Fruit fly (Drosophila melanogaster) whole organism, embryonic: Measurements from ENCODE around the gene CG8925.
A peak's percentile ranks its signal among the peaks of the same experiment; 100 is the strongest.

ENCODE experiments used
- ATbp ChIP-seq: fragments of 200-800 bp; sonication (Bioruptor generic); optimal IDR thresholded peaks from 2 replicates; lab custom pipeline; 2017; ENCODE audit warnings: missing biosample characterization, mild to moderate bottlenecking, missing genetic modification characterization, missing genetic modification reagents
- Abd-B ChIP-seq: fragments of 200-800 bp; sonication (Bioruptor generic); optimal IDR thresholded peaks from 2 replicates; lab custom pipeline; 2018; ENCODE audit warnings: missing biosample characterization, mild to moderate bottlenecking, missing genetic modification characterization, moderate library complexity
- Atf3 ChIP-seq: fragments of 200-800 bp; sonication (Bioruptor generic); optimal IDR thresholded peaks from 3 replicates; lab custom pipeline; 2016; ENCODE audit warnings: missing biosample characterization, missing genetic modification characterization
- Atf6 ChIP-seq: fragments of 200-800 bp; sonication (Bioruptor generic); IDR thresholded peaks from 2 replicates; pipeline ENCODE4 v1.3.6; 2022; ENCODE audit warnings: missing biosample characterization, missing genetic modification characterization
- CG10543 ChIP-seq: fragments of 200-800 bp; sonication (Bioruptor generic); optimal IDR thresholded peaks from 3 replicates; lab custom pipeline; 2017; ENCODE audit warnings: missing biosample characterization, mild to moderate bottlenecking, missing genetic modification characterization, moderate library complexity
- CG10959 ChIP-seq: fragments of 200-800 bp; sonication (Bioruptor generic); IDR thresholded peaks from 2 replicates; pipeline ENCODE4 v1.3.6; 2022; ENCODE audit warnings: missing biosample characterization, missing genetic modification characterization
- CG12769 ChIP-seq: fragments of 200-800 bp; sonication (Bioruptor generic); optimal IDR thresholded peaks from 2 replicates; lab custom pipeline; 2019; ENCODE audit warnings: missing biosample characterization, mild to moderate bottlenecking, missing genetic modification characterization, moderate library complexity
- CG13624 ChIP-seq: fragments of 200-800 bp; sonication (Bioruptor generic); optimal IDR thresholded peaks from 2 replicates; lab custom pipeline; 2016; ENCODE audit warnings: missing biosample characterization, missing genetic modification characterization
- CG13775 ChIP-seq: fragments of 200-800 bp; sonication (Bioruptor generic); optimal IDR thresholded peaks from 3 replicates; lab custom pipeline; 2017; ENCODE audit warnings: missing biosample characterization, mild to moderate bottlenecking, missing genetic modification characterization
- CG14860 ChIP-seq: fragments of 200-800 bp; sonication (Bioruptor generic); IDR thresholded peaks from 3 replicates; pipeline ENCODE4 v1.3.6; 2022; ENCODE audit warnings: missing biosample characterization, missing genetic modification characterization; ENCODE audit not compliant: partially characterized antibody
- CG16813 ChIP-seq: fragments of 200-800 bp; sonication (Bioruptor generic); IDR thresholded peaks from 3 replicates; pipeline ENCODE4 v1.3.6; 2022; ENCODE audit warnings: missing biosample characterization, missing genetic modification characterization; ENCODE audit not compliant: partially characterized antibody
- CG1832 ChIP-seq: fragments of 200-800 bp; sonication (Bioruptor generic); optimal IDR thresholded peaks from 2 replicates; lab custom pipeline; 2017; ENCODE audit warnings: missing biosample characterization, mild to moderate bottlenecking, missing genetic modification characterization, inconsistent platforms
- CG2678 ChIP-seq: fragments of 200-800 bp; sonication (Bioruptor generic); optimal IDR thresholded peaks from 3 replicates; lab custom pipeline; 2019; ENCODE audit warnings: missing biosample characterization, mild to moderate bottlenecking, missing genetic modification characterization, moderate library complexity
- CG34376 ChIP-seq: fragments of 200-800 bp; sonication (Bioruptor generic); optimal IDR thresholded peaks from 2 replicates; lab custom pipeline; 2018; ENCODE audit warnings: missing biosample characterization, mild to moderate bottlenecking, missing genetic modification characterization
- CG3847 ChIP-seq: fragments of 200-800 bp; sonication (Bioruptor generic); IDR thresholded peaks from 2 replicates; pipeline ENCODE4 v1.3.6; 2022; ENCODE audit warnings: missing biosample characterization, missing genetic modification characterization
- CG4820 ChIP-seq: fragments of 200-800 bp; sonication (Bioruptor generic); optimal IDR thresholded peaks from 3 replicates; lab custom pipeline; 2016; ENCODE audit warnings: missing biosample characterization, missing genetic modification characterization
- CG9437 ChIP-seq: fragments of 200-800 bp; sonication (Bioruptor generic); optimal IDR thresholded peaks from 2 replicates; lab custom pipeline; 2018; ENCODE audit warnings: missing biosample characterization, mild to moderate bottlenecking, missing genetic modification characterization
- Dll ChIP-seq: fragments of 200-800 bp; sonication (Bioruptor generic); IDR thresholded peaks from 4 replicates; pipeline ENCODE4 v1.3.6; 2022; ENCODE audit warnings: missing biosample characterization, missing genetic modification characterization; ENCODE audit not compliant: partially characterized antibody
- Fer1 ChIP-seq: fragments of 200-800 bp; sonication (Bioruptor generic); optimal IDR thresholded peaks from 2 replicates; lab custom pipeline; 2017; ENCODE audit warnings: missing biosample characterization, mild to moderate bottlenecking, missing genetic modification characterization
- Hey ChIP-seq: fragments of 200-800 bp; sonication (Bioruptor generic); optimal IDR thresholded peaks from 3 replicates; lab custom pipeline; 2018; ENCODE audit warnings: missing biosample characterization, mild to moderate bottlenecking, missing genetic modification characterization
- Hr78 ChIP-seq, 2 experiments: fragments of 200-800 bp in 1 of 2; fragments of >200 bp in 1 of 2; sonication (Bioruptor generic) in 1 of 2; optimal IDR thresholded peaks; 2 replicates each; lab custom pipeline; 2017 to 2019; ENCODE audit warnings: missing biosample characterization in 2 of 2, missing genetic modification characterization in 2 of 2, mild to moderate bottlenecking in 1 of 2, moderate library complexity in 1 of 2
- Jarid2 ChIP-seq: fragments of 200-800 bp; sonication (Bioruptor generic); optimal IDR thresholded peaks from 3 replicates; lab custom pipeline; 2017; ENCODE audit warnings: mild to moderate bottlenecking, missing biosample characterization, missing genetic modification reagents, missing genetic modification characterization
- MTF-1 ChIP-seq: fragments of 200-800 bp; sonication (Bioruptor generic); optimal IDR thresholded peaks from 2 replicates; lab custom pipeline; 2018; ENCODE audit warnings: missing biosample characterization, mild to moderate bottlenecking, missing genetic modification characterization, borderline replicate concordance
- Nf-YC ChIP-seq: fragments of 200-800 bp; optimal IDR thresholded peaks from 3 replicates; lab custom pipeline; 2019; ENCODE audit warnings: missing biosample characterization, mild to moderate bottlenecking, missing genetic modification characterization, moderate library complexity
- Pdp1 ChIP-seq, 2 experiments: fragments of 200-800 bp; sonication (Bioruptor generic); optimal IDR thresholded peaks; 3 replicates each; lab custom pipeline; 2016; ENCODE audit warnings: missing biosample characterization in 2 of 2, missing genetic modification characterization in 2 of 2, mild to moderate bottlenecking in 1 of 2, moderate library complexity in 1 of 2
- Poxn ChIP-seq: fragments of 200-800 bp; sonication (Bioruptor generic); IDR thresholded peaks from 2 replicates; pipeline ENCODE4 v1.3.6; 2022; ENCODE audit warnings: missing biosample characterization, missing genetic modification characterization
- Scr ChIP-seq: fragments of 200-800 bp; sonication (Bioruptor generic); IDR thresholded peaks from 2 replicates; pipeline ENCODE4 v1.3.6; 2022; ENCODE audit warnings: missing biosample characterization, missing genetic modification characterization; ENCODE audit not compliant: partially characterized antibody
- dysf ChIP-seq: fragments of 200-800 bp; sonication (Bioruptor generic); IDR thresholded peaks from 3 replicates; pipeline ENCODE4 v1.3.6; 2022; ENCODE audit warnings: missing biosample characterization, missing genetic modification characterization
- exex ChIP-seq: fragments of 200-800 bp; sonication (Bioruptor generic); optimal IDR thresholded peaks from 4 replicates; lab custom pipeline; 2018; ENCODE audit warnings: missing biosample characterization, mild to moderate bottlenecking, missing genetic modification characterization, moderate library complexity
- fd3F ChIP-seq: fragments of 200-800 bp; sonication (Bioruptor generic); optimal IDR thresholded peaks from 2 replicates; lab custom pipeline; 2018; ENCODE audit warnings: missing biosample characterization, mild to moderate bottlenecking, missing genetic modification characterization, moderate library complexity
- grn ChIP-seq: fragments of 200-800 bp; sonication (Bioruptor generic); optimal IDR thresholded peaks from 3 replicates; lab custom pipeline; 2017; ENCODE audit warnings: missing biosample characterization, missing genetic modification characterization
- klu ChIP-seq: fragments of 200-800 bp; sonication (Bioruptor generic); IDR thresholded peaks from 2 replicates; pipeline ENCODE4 v1.3.6; 2022; ENCODE audit warnings: missing biosample characterization, missing genetic modification characterization
- lov ChIP-seq, 2 experiments: fragments of 200-800 bp in 1 of 2; fragments of >200 bp in 1 of 2; sonication (Bioruptor generic) in 1 of 2; IDR thresholded peaks in 1 of 2; optimal IDR thresholded peaks in 1 of 2; 2 replicates in 1 of 2; 3 replicates in 1 of 2; pipeline versions ENCODE4 v1.3.6 to Lab custom; 2017 to 2022; ENCODE audit warnings: missing biosample characterization in 1 of 2, missing genetic modification characterization in 1 of 2
- mirr ChIP-seq: fragments of 200-800 bp; sonication (Bioruptor generic); optimal IDR thresholded peaks from 3 replicates; lab custom pipeline; 2018; ENCODE audit warnings: missing biosample characterization, mild to moderate bottlenecking, missing genetic modification characterization
- prd ChIP-seq, 3 experiments: fragments of >200 bp in 2 of 3; fragments of 200-800 bp in 1 of 3; sonication (Bioruptor generic) in 1 of 3; optimal IDR thresholded peaks in 2 of 3; IDR thresholded peaks in 1 of 3; 2 replicates in 2 of 3; 3 replicates in 1 of 3; pipeline versions ENCODE4 v1.3.6 to Lab custom; 2017 to 2022; ENCODE audit warnings: missing biosample characterization in 1 of 3, missing genetic modification characterization in 1 of 3
- psq ChIP-seq: fragments of 200-800 bp; sonication (Bioruptor generic); optimal IDR thresholded peaks from 2 replicates; lab custom pipeline; 2017; ENCODE audit warnings: missing biosample characterization, missing genetic modification characterization
- sens ChIP-seq: fragments of 200-800 bp; sonication (Bioruptor generic); peaks from one replicate; lab custom pipeline; 2016; ENCODE audit warnings: missing biosample characterization, missing genetic modification characterization
- sisA ChIP-seq: fragments of 200-800 bp; sonication (Bioruptor generic); IDR thresholded peaks from 2 replicates; pipeline ENCODE4 v1.3.6; 2022; ENCODE audit warnings: missing biosample characterization, missing genetic modification characterization
- so ChIP-seq: fragments of 200-800 bp; sonication (Bioruptor generic); IDR thresholded peaks from 3 replicates; pipeline ENCODE4 v1.3.6; 2022; ENCODE audit warnings: missing biosample characterization, missing genetic modification characterization
- sug ChIP-seq: fragments of 200-800 bp; optimal IDR thresholded peaks from 2 replicates; lab custom pipeline; 2019; ENCODE audit warnings: missing biosample characterization, mild to moderate bottlenecking, missing genetic modification characterization, moderate library complexity
- tio ChIP-seq: fragments of 200-800 bp; sonication (Bioruptor generic); optimal IDR thresholded peaks from 2 replicates; lab custom pipeline; 2017; ENCODE audit warnings: missing biosample characterization, missing genetic modification characterization, inconsistent platforms
- unpg ChIP-seq: fragments of 200-800 bp; sonication (Bioruptor generic); optimal IDR thresholded peaks from 3 replicates; lab custom pipeline; 2018; ENCODE audit warnings: missing biosample characterization, mild to moderate bottlenecking, missing genetic modification characterization, moderate library complexity
- wek ChIP-seq: fragments of 200-800 bp; sonication (Bioruptor generic); optimal IDR thresholded peaks from 3 replicates; lab custom pipeline; 2018; ENCODE audit warnings: missing biosample characterization, mild to moderate bottlenecking, missing genetic modification characterization, moderate library complexity

CG8925 gene

DNA sequence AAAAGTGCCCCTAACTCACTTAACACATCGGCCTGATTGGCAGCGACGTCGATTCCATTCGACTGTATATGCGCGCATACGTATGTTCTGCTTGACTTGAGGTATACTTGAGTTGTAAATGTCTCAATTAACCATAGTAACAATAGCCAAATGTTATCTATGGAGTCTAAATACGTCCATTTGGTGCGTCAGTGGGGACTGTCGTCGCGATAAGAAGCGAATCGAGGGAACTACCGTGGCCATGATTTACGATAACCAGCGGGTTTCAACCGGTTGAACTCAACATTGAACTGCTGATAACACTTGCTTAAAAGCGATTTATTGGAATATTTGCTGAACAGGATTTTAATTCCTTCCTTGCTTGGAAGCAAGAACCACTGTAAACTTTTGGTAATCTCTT lies 19.0 kb downstream of the CG8925 start (continued):
- no peak for TF ChIP-seq CG1832 (GFP tag; lab: Kevin White, UChicago)
- no peak for TF ChIP-seq ATbp (GFP tag; lab: Kevin White, UChicago)
- TF ChIP-seq CG3847 (GFP tag; lab: Robert Waterston, UW): no peak
- TF ChIP-seq so (GFP tag; lab: Robert Waterston, UW): no peak

dm6 chr3R:16200497-16201019 lies 28.8 kb downstream of the CG8925 start:
- TF ChIP-seq sug (tag; lab: Kevin White, UChicago): peak; percentile 80
- peak; percentile 67 for TF ChIP-seq CG34376 (GFP tag; lab: Kevin White, UChicago)
- peak in 1 of 2 experiments; percentile 54 for TF ChIP-seq Pdp1 (GFP tag; optimal IDR thresholded peaks at IDR 0.05; lab: Kevin White, UChicago)
- no peak for TF ChIP-seq wek (GFP tag; lab: Kevin White, UChicago)
- TF ChIP-seq lov (optimal IDR thresholded peaks at IDR 0.05; lab: Kevin White, UChicago): no peak
- no peak for TF ChIP-seq lov (GFP tag; IDR thresholded peaks at IDR 0.05; lab: Robert Waterston, UW)
- TF ChIP-seq CG2678 (tag; lab: Kevin White, UChicago): peak; percentile 4
- peak; percentile 84 for TF ChIP-seq CG9437 (GFP tag; lab: Kevin White, UChicago)
- no peak for TF ChIP-seq CG16813 (GFP tag; lab: Robert Waterston, UW)
- TF ChIP-seq exex: peak; percentile 99
- no peak for TF ChIP-seq CG13775
- peak; percentile 39 for TF ChIP-seq mirr (GFP tag; lab: Kevin White, UChicago)

DNA sequence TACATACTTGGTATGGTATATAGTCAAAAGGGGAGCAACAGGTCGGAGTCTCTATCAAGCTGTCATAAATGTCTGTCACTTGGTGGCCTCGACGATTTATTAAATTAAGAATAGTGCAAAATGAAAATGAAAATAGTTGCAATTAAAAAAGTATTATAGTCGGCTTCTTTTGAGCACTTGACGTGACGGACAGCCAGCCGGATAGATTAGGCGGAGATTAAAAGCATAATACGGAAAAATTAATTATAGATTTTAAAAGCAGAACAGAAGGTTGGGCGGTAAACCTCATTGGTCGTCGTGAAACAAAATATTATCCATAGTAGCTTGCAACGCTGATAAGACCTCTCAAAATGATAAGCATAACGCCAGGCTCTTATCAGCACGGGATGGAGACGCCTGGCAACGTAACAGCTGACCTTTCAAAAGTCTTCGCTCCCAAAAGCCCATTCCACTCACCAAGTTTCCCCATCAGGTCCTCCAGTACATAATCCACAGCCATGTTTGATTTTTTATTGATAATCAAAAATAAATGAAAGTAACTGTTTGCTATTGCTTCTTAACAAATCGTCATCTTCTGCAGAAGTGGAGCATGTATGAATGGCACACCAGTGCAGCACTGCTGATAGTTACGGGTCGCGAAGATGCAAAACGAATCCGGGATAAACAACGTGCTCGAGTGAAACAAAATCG lies 30.7 kb downstream of the CG8925 start:
- no peak for TF ChIP-seq CG10959 (GFP tag; lab: Robert Waterston, UW)
- no peak for TF ChIP-seq prd (optimal IDR thresholded peaks at IDR 0.05; lab: Kevin White, UChicago)
- no peak for TF ChIP-seq prd (GFP tag; IDR thresholded peaks at IDR 0.05; lab: Robert Waterston, UW)
- no peak for TF ChIP-seq unpg (GFP tag; lab: Kevin White, UChicago)
- no peak for TF ChIP-seq tio (GFP tag; lab: Kevin White, UChicago)
- peak; percentile 58 for TF ChIP-seq sug (tag; lab: Kevin White, UChicago)
- 0 out of 3 replicates have a peak, but pooled peaks have one; percentile 34 for TF ChIP-seq dysf (GFP tag; lab: Robert Waterston, UW)
- peak in 1 of 2 experiments; percentile 63 for TF ChIP-seq Hr78 (GFP tag; optimal IDR thresholded peaks at IDR 0.05; lab: Kevin White, UChicago)
- TF ChIP-seq mirr (GFP tag; lab: Kevin White, UChicago): peak; percentile 12
- peak; percentile 69 for TF ChIP-seq CG34376 (GFP tag; lab: Kevin White, UChicago)
- peak; percentile 0 for TF ChIP-seq Fer1
- no peak for TF ChIP-seq CG4820
- no peak for TF ChIP-seq sisA (GFP tag; lab: Robert Waterston, UW)
- no peak for TF ChIP-seq MTF-1 (GFP tag; lab: Kevin White, UChicago)
- peak; percentile 77 for TF ChIP-seq Jarid2 (GFP tag; lab: Kevin White, UChicago)
- TF ChIP-seq Atf6 (GFP tag; lab: Robert Waterston, UW): peak; percentile 48
- peak; percentile 45 for TF ChIP-seq grn (GFP tag; lab: Kevin White, UChicago)
- TF ChIP-seq psq (GFP tag; lab: Kevin White, UChicago): no peak
- TF ChIP-seq Hey (tag; lab: Kevin White, UChicago): no peak
- TF ChIP-seq CG14860 (GFP tag; lab: Robert Waterston, UW): no peak
- TF ChIP-seq Scr: no peak
- peak; percentile 38 for TF ChIP-seq Nf-YC (tag; lab: Kevin White, UChicago)
- no peak for TF ChIP-seq Poxn (GFP tag; lab: Robert Waterston, UW)
- TF ChIP-seq klu (GFP tag; lab: Robert Waterston, UW): no peak
- TF ChIP-seq Atf3 (GFP tag; lab: Kevin White, UChicago): no peak
- TF ChIP-seq fd3F (GFP tag; lab: Kevin White, UChicago): no peak
- peak; percentile 67 for TF ChIP-seq sens (GFP tag; lab: Kevin White, UChicago)
- TF ChIP-seq CG12769 (tag; lab: Kevin White, UChicago): peak; percentile 23
- TF ChIP-seq CG10543: peak; percentile 32
- no peak for TF ChIP-seq Dll (GFP tag; lab: Robert Waterston, UW)
- peak; percentile 93 for TF ChIP-seq exex
- TF ChIP-seq CG13624 (GFP tag; lab: Kevin White, UChicago): no peak
- TF ChIP-seq Abd-B (GFP tag; lab: Kevin White, UChicago): no peak
